Fruit fly (Drosophila melanogaster) whole organism, embryonic: Measurements from ENCODE around the gene CG17929.
A peak's percentile ranks its signal among the peaks of the same experiment; 100 is the strongest.

Experiments
- Aef1 ChIP-seq: fragments of 200-800 bp; sonication (Bioruptor generic); IDR thresholded peaks from 3 replicates; pipeline ENCODE4 v1.3.6; 2022; ENCODE audit warnings: missing biosample characterization, missing genetic modification characterization
- CG10267 ChIP-seq: fragments of 200-800 bp; sonication (Bioruptor generic); optimal IDR thresholded peaks from 2 replicates; lab custom pipeline; 2018; ENCODE audit warnings: missing biosample characterization, mild to moderate bottlenecking, missing genetic modification characterization, moderate library complexity
- CG12104 ChIP-seq: fragments of 200-800 bp; sonication (Bioruptor generic); optimal IDR thresholded peaks from 3 replicates; lab custom pipeline; 2016; ENCODE audit warnings: missing biosample characterization, missing genetic modification characterization
- CG12659 ChIP-seq: fragments of 200-800 bp; sonication (Bioruptor generic); optimal IDR thresholded peaks from 3 replicates; lab custom pipeline; 2017; ENCODE audit warnings: mild to moderate bottlenecking, missing biosample characterization, missing genetic modification reagents, missing genetic modification characterization
- CG12744 ChIP-seq: fragments of 200-800 bp; sonication (Bioruptor generic); optimal IDR thresholded peaks from 2 replicates; lab custom pipeline; 2016; ENCODE audit warnings: missing biosample characterization, missing genetic modification characterization
- CG12769 ChIP-seq: fragments of 200-800 bp; sonication (Bioruptor generic); optimal IDR thresholded peaks from 2 replicates; lab custom pipeline; 2019; ENCODE audit warnings: missing biosample characterization, mild to moderate bottlenecking, missing genetic modification characterization, moderate library complexity
- CG15514 ChIP-seq: fragments of 200-800 bp; sonication (Bioruptor generic); optimal IDR thresholded peaks from 3 replicates; lab custom pipeline; 2017; ENCODE audit warnings: missing biosample characterization, missing genetic modification characterization, mild to moderate bottlenecking, moderate library complexity, missing genetic modification reagents
- CG2712 ChIP-seq: fragments of 200-800 bp; optimal IDR thresholded peaks from 3 replicates; lab custom pipeline; 2019; ENCODE audit warnings: missing biosample characterization, mild to moderate bottlenecking, missing genetic modification characterization, moderate library complexity
- CG31441 ChIP-seq: fragments of 200-800 bp; sonication (Bioruptor generic); IDR thresholded peaks from 2 replicates; pipeline ENCODE4 v1.3.6; 2022; ENCODE audit warnings: missing biosample characterization, missing genetic modification characterization
- CG32767 ChIP-seq: fragments of 200-800 bp; sonication (Bioruptor generic); IDR thresholded peaks from 2 replicates; pipeline ENCODE4 v1.3.6; 2022; ENCODE audit warnings: missing biosample characterization, missing genetic modification characterization
- CG6272 ChIP-seq: fragments of 200-800 bp; sonication (Bioruptor generic); IDR thresholded peaks from 2 replicates; pipeline ENCODE4 v1.3.6; 2022; ENCODE audit warnings: missing biosample characterization, missing genetic modification characterization
- CG6765 ChIP-seq: fragments of 200-800 bp; sonication (Bioruptor generic); optimal IDR thresholded peaks from 3 replicates; lab custom pipeline; 2017; ENCODE audit warnings: missing biosample characterization, mild to moderate bottlenecking, missing genetic modification characterization
- CG7271 ChIP-seq: fragments of 200-800 bp; sonication (Bioruptor generic); optimal IDR thresholded peaks from 2 replicates; lab custom pipeline; 2018; ENCODE audit warnings: missing biosample characterization, mild to moderate bottlenecking, missing genetic modification characterization, moderate library complexity
- CG8290 ChIP-seq, 3 experiments: fragments of 200-800 bp; sonication (Bioruptor generic); optimal IDR thresholded peaks; 2 replicates each; lab custom pipeline; 2016 to 2019; ENCODE audit warnings: missing biosample characterization in 3 of 3, missing genetic modification characterization in 3 of 3, mild to moderate bottlenecking in 2 of 3, moderate library complexity in 1 of 3
- CG9609 ChIP-seq: fragments of 200-800 bp; sonication (Bioruptor generic); optimal IDR thresholded peaks from 3 replicates; lab custom pipeline; 2016; ENCODE audit warnings: missing biosample characterization, missing genetic modification characterization
- CG9797 ChIP-seq: fragments of 200-800 bp; sonication (Bioruptor generic); optimal IDR thresholded peaks from 3 replicates; lab custom pipeline; 2018; ENCODE audit warnings: missing biosample characterization, mild to moderate bottlenecking, missing genetic modification characterization
- D19A ChIP-seq: fragments of 200-800 bp; optimal IDR thresholded peaks from 3 replicates; lab custom pipeline; 2019; ENCODE audit warnings: missing biosample characterization, mild to moderate bottlenecking, missing genetic modification characterization, moderate library complexity
- Dll ChIP-seq: fragments of 200-800 bp; sonication (Bioruptor generic); IDR thresholded peaks from 4 replicates; pipeline ENCODE4 v1.3.6; 2022; ENCODE audit warnings: missing biosample characterization, missing genetic modification characterization; ENCODE audit not compliant: partially characterized antibody
- H15 ChIP-seq: fragments of 200-800 bp; sonication (Bioruptor generic); IDR thresholded peaks from 3 replicates; pipeline ENCODE4 v1.3.6; 2022; ENCODE audit warnings: missing biosample characterization, missing genetic modification characterization
- H2.0 ChIP-seq: fragments of 200-800 bp; sonication (Bioruptor generic); IDR thresholded peaks from 2 replicates; pipeline ENCODE4 v1.3.6; 2022; ENCODE audit warnings: missing biosample characterization, missing genetic modification characterization
- Kr ChIP-seq: fragments of 200-800 bp; sonication (Bioruptor generic); optimal IDR thresholded peaks from 2 replicates; lab custom pipeline; 2017; ENCODE audit warnings: missing biosample characterization, mild to moderate bottlenecking, missing genetic modification characterization
- MBD-R2 ChIP-seq: fragments of 200-800 bp; sonication (Bioruptor generic); IDR thresholded peaks from 2 replicates; pipeline ENCODE4 v1.3.6; 2022; ENCODE audit warnings: missing biosample characterization, missing genetic modification characterization
- Med ChIP-seq: fragments of 200-800 bp; sonication (Bioruptor generic); peaks from one replicate; lab custom pipeline; 2016; ENCODE audit warnings: missing biosample characterization, missing genetic modification characterization, mild to moderate bottlenecking, inconsistent platforms, moderate library complexity
- NC2β ChIP-seq: fragments of 200-800 bp; sonication (Bioruptor generic); optimal IDR thresholded peaks from 2 replicates; lab custom pipeline; 2016; ENCODE audit warnings: missing biosample characterization, missing genetic modification characterization
- Nf-YC ChIP-seq: fragments of 200-800 bp; optimal IDR thresholded peaks from 3 replicates; lab custom pipeline; 2019; ENCODE audit warnings: missing biosample characterization, mild to moderate bottlenecking, missing genetic modification characterization, moderate library complexity
- NfI ChIP-seq: fragments of 200-800 bp; sonication (Bioruptor generic); optimal IDR thresholded peaks from 3 replicates; lab custom pipeline; 2018; ENCODE audit warnings: missing biosample characterization, mild to moderate bottlenecking, missing genetic modification characterization, moderate library complexity
- Scr ChIP-seq: fragments of 200-800 bp; sonication (Bioruptor generic); IDR thresholded peaks from 2 replicates; pipeline ENCODE4 v1.3.6; 2022; ENCODE audit warnings: missing biosample characterization, missing genetic modification characterization; ENCODE audit not compliant: partially characterized antibody
- Sox102F ChIP-seq: fragments of 200-800 bp; sonication (Bioruptor generic); optimal IDR thresholded peaks from 2 replicates; lab custom pipeline; 2018; ENCODE audit warnings: missing biosample characterization, mild to moderate bottlenecking, missing genetic modification characterization, moderate library complexity
- Stat92E ChIP-seq, 3 experiments: fragments of >200 bp in 2 of 3; fragments of 200-800 bp in 1 of 3; sonication (Bioruptor generic) in 1 of 3; optimal IDR thresholded peaks; 2 replicates each; lab custom pipeline; 2017 to 2019; ENCODE audit warnings: missing biosample characterization in 3 of 3, missing genetic modification characterization in 3 of 3, mild to moderate bottlenecking in 1 of 3, moderate library complexity in 1 of 3
- YL-1 ChIP-seq: fragments of 200-800 bp; sonication (Bioruptor generic); optimal IDR thresholded peaks from 3 replicates; lab custom pipeline; 2017; ENCODE audit warnings: missing biosample characterization, mild to moderate bottlenecking, missing genetic modification characterization
- amos ChIP-seq: fragments of 200-800 bp; sonication (Bioruptor generic); IDR thresholded peaks from 2 replicates; pipeline ENCODE4 v1.3.6; 2022; ENCODE audit warnings: missing biosample characterization, missing genetic modification characterization; ENCODE audit not compliant: partially characterized antibody
- az2 ChIP-seq: fragments of 200-800 bp; sonication (Bioruptor generic); optimal IDR thresholded peaks from 3 replicates; lab custom pipeline; 2016; ENCODE audit warnings: missing biosample characterization, missing genetic modification characterization
- bcd ChIP-seq: fragments of 200-800 bp; sonication (Bioruptor generic); optimal IDR thresholded peaks from 2 replicates; lab custom pipeline; 2017; ENCODE audit warnings: missing biosample characterization, mild to moderate bottlenecking, missing genetic modification characterization
- chm ChIP-seq: fragments of 200-800 bp; sonication (Bioruptor generic); IDR thresholded peaks from 2 replicates; pipeline ENCODE4 v1.3.6; 2022; ENCODE audit warnings: missing biosample characterization, missing genetic modification characterization
- dmrt99B ChIP-seq: fragments of 200-800 bp; sonication (Bioruptor generic); optimal IDR thresholded peaks from 2 replicates; lab custom pipeline; 2018; ENCODE audit warnings: missing biosample characterization, mild to moderate bottlenecking, missing genetic modification characterization, moderate library complexity
- esg ChIP-seq: fragments of 200-800 bp; sonication (Bioruptor generic); conservative IDR thresholded peaks from 2 replicates; pipeline ENCODE4 v1.3.6; 2022; ENCODE audit warnings: missing biosample characterization, missing genetic modification characterization
- kah ChIP-seq: fragments of 200-800 bp; sonication (Bioruptor generic); optimal IDR thresholded peaks from 2 replicates; lab custom pipeline; 2018; ENCODE audit warnings: missing biosample characterization, mild to moderate bottlenecking, missing genetic modification characterization
- lbe ChIP-seq: fragments of 200-800 bp; sonication (Bioruptor generic); optimal IDR thresholded peaks from 2 replicates; lab custom pipeline; 2016; ENCODE audit warnings: missing biosample characterization, mild to moderate bottlenecking, missing genetic modification characterization
- nerfin-1 ChIP-seq: fragments of 200-800 bp; sonication (Bioruptor generic); optimal IDR thresholded peaks from 3 replicates; lab custom pipeline; 2019; ENCODE audit warnings: missing biosample characterization, mild to moderate bottlenecking, missing genetic modification characterization, moderate library complexity
- nmo ChIP-seq: fragments of 200-800 bp; sonication (Bioruptor generic); optimal IDR thresholded peaks from 2 replicates; lab custom pipeline; 2018; ENCODE audit warnings: missing biosample characterization, mild to moderate bottlenecking, missing genetic modification characterization, moderate library complexity
- nom ChIP-seq: fragments of 200-800 bp; sonication (Bioruptor generic); optimal IDR thresholded peaks from 2 replicates; lab custom pipeline; 2017; ENCODE audit warnings: missing biosample characterization, missing genetic modification characterization, mild to moderate bottlenecking, moderate library complexity, missing genetic modification reagents
- otp ChIP-seq: fragments of 200-800 bp; sonication (Bioruptor generic); IDR thresholded peaks from 3 replicates; pipeline ENCODE4, ENCODE4 v1.3.6; 2022; ENCODE audit warnings: missing biosample characterization, missing genetic modification characterization
- pfk ChIP-seq: fragments of 200-800 bp; sonication (Bioruptor generic); optimal IDR thresholded peaks from 2 replicates; lab custom pipeline; 2018; ENCODE audit warnings: missing biosample characterization, mild to moderate bottlenecking, missing genetic modification characterization, moderate library complexity
- ranshi ChIP-seq: fragments of 200-800 bp; sonication (Bioruptor generic); IDR thresholded peaks from 2 replicates; pipeline ENCODE4 v1.3.6; 2022; ENCODE audit warnings: missing biosample characterization, missing genetic modification characterization
- row ChIP-seq: fragments of 200-800 bp; sonication (Bioruptor generic); IDR thresholded peaks from 3 replicates; pipeline ENCODE4 v1.3.6; 2022; ENCODE audit warnings: missing biosample characterization, missing genetic modification characterization
- sna ChIP-seq: fragments of 200-800 bp; sonication (Bioruptor generic); IDR thresholded peaks from 2 replicates; pipeline ENCODE4 v1.3.6; 2022; ENCODE audit warnings: missing biosample characterization, missing genetic modification characterization; ENCODE audit not compliant: partially characterized antibody
- sob ChIP-seq: fragments of 200-800 bp; sonication (Bioruptor generic); IDR thresholded peaks from 2 replicates; pipeline ENCODE4 v1.3.6; 2022; ENCODE audit warnings: missing biosample characterization, missing genetic modification characterization
- sqz ChIP-seq: fragments of 200-800 bp; sonication (Bioruptor generic); optimal IDR thresholded peaks from 3 replicates; lab custom pipeline; 2018; ENCODE audit warnings: missing biosample characterization, mild to moderate bottlenecking, missing genetic modification characterization
- toy ChIP-seq: fragments of 200-800 bp; sonication (Bioruptor generic); IDR thresholded peaks from 2 replicates; pipeline ENCODE4 v1.3.6; 2022; ENCODE audit warnings: missing biosample characterization, missing genetic modification characterization

Gene CG17929

dm6 chr3R:16338342-16338741 is 13.1 kb downstream of the CG17929 start (continued):
- TF ChIP-seq Nf-YC (tag; lab: Kevin White, UChicago) = peak; percentile 35
- no peak for TF ChIP-seq Sox102F
- TF ChIP-seq D19A (tag; lab: Kevin White, UChicago) = peak; percentile 45
- TF ChIP-seq esg = no peak
- peak; percentile 76 for TF ChIP-seq Aef1 (GFP tag; lab: Robert Waterston, UW)
- peak; percentile 30 for TF ChIP-seq YL-1 (GFP tag; lab: Kevin White, UChicago)
- TF ChIP-seq kah (GFP tag; lab: Kevin White, UChicago) = no peak
- peak; percentile 29 for TF ChIP-seq lbe
- TF ChIP-seq ranshi (GFP tag; lab: Robert Waterston, UW) = no peak
- peak; percentile 30; the same call in 1 of the 3 replicates for TF ChIP-seq row (GFP tag; lab: Robert Waterston, UW)
- TF ChIP-seq CG6765 = no peak
- TF ChIP-seq CG2712 (tag; lab: Kevin White, UChicago) = peak; percentile 51
- TF ChIP-seq chm (GFP tag; lab: Robert Waterston, UW) = 0 out of 2 replicates have a peak, but pooled peaks have one; percentile 34
- no peak for TF ChIP-seq CG9609 (GFP tag; lab: Kevin White, UChicago)
- TF ChIP-seq sqz (GFP tag; lab: Kevin White, UChicago) = peak; percentile 2
- no peak for TF ChIP-seq CG6272 (GFP tag; lab: Robert Waterston, UW)
- TF ChIP-seq sob (GFP tag; lab: Robert Waterston, UW) = no peak
- no peak for TF ChIP-seq dmrt99B (tag; lab: Kevin White, UChicago)
- TF ChIP-seq otp (GFP tag; lab: Robert Waterston, UW) = no peak
- no peak for TF ChIP-seq CG12104
- no peak for TF ChIP-seq CG31441
- peak; percentile 99 for TF ChIP-seq CG9797 (GFP tag; lab: Kevin White, UChicago)
- peak; percentile 50 for TF ChIP-seq nom
- peak; percentile 87 for TF ChIP-seq NC2β
- TF ChIP-seq CG8290 (GFP tag; optimal IDR thresholded peaks at IDR 0.05; lab: Kevin White, UChicago) = no peak
- TF ChIP-seq CG8290 (tag; optimal IDR thresholded peaks at IDR 0.05; lab: Kevin White, UChicago) = peak in 1 of 2 experiments; percentile 62
- TF ChIP-seq H2.0 (GFP tag; lab: Robert Waterston, UW) = no peak
- TF ChIP-seq pfk = no peak
- TF ChIP-seq nerfin-1 = peak; percentile 39
- peak; percentile 49 for TF ChIP-seq amos (GFP tag; lab: Robert Waterston, UW)
- peak; percentile 81 for TF ChIP-seq Med (GFP tag; lab: Kevin White, UChicago)
- TF ChIP-seq H15 (GFP tag; lab: Robert Waterston, UW) = no peak
- no peak for TF ChIP-seq az2 (GFP tag; lab: Kevin White, UChicago)
- peak; percentile 47 for TF ChIP-seq CG12659 (GFP tag; lab: Kevin White, UChicago)
- peak; percentile 4 for TF ChIP-seq CG12744 (GFP tag; lab: Kevin White, UChicago)
- 0 out of 2 replicates have a peak, but pooled peaks have one; percentile 35 for TF ChIP-seq Scr (GFP tag; lab: Robert Waterston, UW)
- TF ChIP-seq NfI (GFP tag; lab: Kevin White, UChicago) = no peak
- no peak for TF ChIP-seq bcd (GFP tag; lab: Kevin White, UChicago)
- TF ChIP-seq CG12769 (tag; lab: Kevin White, UChicago) = peak; percentile 26
- TF ChIP-seq CG7271 (tag; lab: Kevin White, UChicago) = peak; percentile 24
- peak; percentile 54 for TF ChIP-seq CG10267
- TF ChIP-seq Kr (GFP tag; lab: Kevin White, UChicago) = no peak
- TF ChIP-seq nmo (GFP tag; lab: Kevin White, UChicago) = peak; percentile 20
- TF ChIP-seq Dll (GFP tag; lab: Robert Waterston, UW) = 0 out of 4 replicates have a peak, but pooled peaks have one; percentile 19
- peak; percentile 41; the same call in 1 of the 2 replicates for TF ChIP-seq MBD-R2 (GFP tag; lab: Robert Waterston, UW)
- no peak for TF ChIP-seq sna
- TF ChIP-seq CG32767 (GFP tag; lab: Robert Waterston, UW) = no peak
- no peak for TF ChIP-seq toy (GFP tag; lab: Robert Waterston, UW)
- peak in 1 of 3 experiments; percentile 89 for TF ChIP-seq Stat92E (GFP tag; optimal IDR thresholded peaks at IDR 0.05; lab: Kevin White, UChicago)
- TF ChIP-seq CG15514 (GFP tag; lab: Kevin White, UChicago) = peak; percentile 77
